Fruit fly (Drosophila melanogaster): ENCODE results near the gene CG13001.

DNA sequence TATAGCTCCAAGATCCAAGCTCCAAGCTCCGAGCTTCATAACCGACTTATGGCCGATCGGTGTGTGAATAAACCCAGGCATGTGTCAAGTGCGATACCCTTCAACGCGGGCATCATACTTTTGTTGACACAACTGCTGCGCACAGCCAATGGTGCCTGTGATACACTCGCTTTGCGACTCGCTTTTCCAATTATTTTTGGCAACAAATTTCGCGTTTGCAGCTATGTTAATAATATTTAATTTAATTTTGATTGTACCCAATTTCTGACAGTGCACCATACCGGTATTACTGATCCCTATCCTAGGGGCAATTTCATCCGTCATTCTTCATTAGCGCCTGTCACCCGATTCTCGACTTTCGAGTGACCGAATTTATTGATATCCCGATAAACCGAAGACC, 19.2 kb downstream of the CG13001 start:
- TF ChIP-seq Abd-B (GFP tag; optimal IDR thresholded peaks at IDR 0.05) (no peak), dsf (GFP tag; optimal IDR thresholded peaks at IDR 0.05; ENCODE audit: borderline replicate concordance) (no peak), pan (optimal IDR thresholded peaks at IDR 0.05) (no peak)
